Worm (Caenorhabditis elegans): ENCODE measurements around the gene Y54E2A.4.

The Y54E2A.4 gene

ce11 chrII:14785906-14786305, 31.5 kb downstream of the Y54E2A.4 start, which contains the start of gene Y54E2A.9:
TSS of gene Y54E2A.9 (minus strand) at chrII:14786006.
- no peak for TF ChIP-seq ama-1 (optimal IDR thresholded peaks at IDR 0.05)
- TF ChIP-seq mdl-1 (tag; optimal IDR thresholded peaks at IDR 0.05), result no peak
- TF ChIP-seq snpc-4 (tag; optimal IDR thresholded peaks at IDR 0.05), result no peak
- no peak for TF ChIP-seq nfya-1 (tag; optimal IDR thresholded peaks at IDR 0.05; ENCODE audit: insufficient read depth)
- no peak for TF ChIP-seq ceh-28 (tag; optimal IDR thresholded peaks at IDR 0.05)
- no peak for TF ChIP-seq tbx-2 (tag; optimal IDR thresholded peaks at IDR 0.05)

- no peak for TF ChIP-seq nhr-11 (tag; optimal IDR thresholded peaks at IDR 0.05)
- TF ChIP-seq zag-1 (tag; optimal IDR thresholded peaks at IDR 0.05), result no peak
- no peak for TF ChIP-seq ztf-11 (tag; optimal IDR thresholded peaks at IDR 0.05)
- TF ChIP-seq ZK546.5 (tag; optimal IDR thresholded peaks at IDR 0.05), result no peak
- TF ChIP-seq aly-2 (tag; optimal IDR thresholded peaks at IDR 0.05), result no peak
- no peak for TF ChIP-seq nhr-23 (tag; optimal IDR thresholded peaks at IDR 0.05)
- TF ChIP-seq sea-2 (GFP tag; optimal IDR thresholded peaks at IDR 0.05), result no peak
- TF ChIP-seq nhr-77 (tag; optimal IDR thresholded peaks at IDR 0.05), result no peak
- TF ChIP-seq ceh-28 (tag; optimal IDR thresholded peaks at IDR 0.05), result no peak
- no peak for TF ChIP-seq fkh-10 (GFP tag; optimal IDR thresholded peaks at IDR 0.05)
- no peak for TF ChIP-seq nhr-12 (tag; optimal IDR thresholded peaks at IDR 0.05)
- TF ChIP-seq nhr-25 (tag; optimal IDR thresholded peaks at IDR 0.05), result no peak
Observed at ce11 chrII:14790751-14791150, 36.3 kb downstream of the Y54E2A.4 start, which contains the start of gene Y54E2A.10. TSS of gene Y54E2A.10 (plus strand) at chrII:14791051.

- TF ChIP-seq tbx-2 (tag; optimal IDR thresholded peaks at IDR 0.05) (no peak), fos-1 (tag; optimal IDR thresholded peaks at IDR 0.05) (no peak)
Observed at ce11 chrII:14792470-14792869, 38.0 kb downstream of the Y54E2A.4 start.

ce11 chrII:14794935-14795454, 40.6 kb downstream of the Y54E2A.4 start, which contains the start of gene eif-3.B:
TSS of gene eif-3.B (plus strand) at chrII:14795404.
- TF ChIP-seq nhr-25 (tag; optimal IDR thresholded peaks at IDR 0.05) (peak; percentile 86), lsy-12 (tag; optimal IDR thresholded peaks at IDR 0.05) (peak; percentile 74), pqm-1 (tag; optimal IDR thresholded peaks at IDR 0.05) (peak; percentile 14), ZK546.5 (tag; optimal IDR thresholded peaks at IDR 0.05) (no peak), unc-62 (GFP tag; optimal IDR thresholded peaks at IDR 0.05) (no peak), skn-1 (tag; optimal IDR thresholded peaks at IDR 0.05) (peak; percentile 84), sea-2 (GFP tag; optimal IDR thresholded peaks at IDR 0.05) (no peak), jun-1 (tag; optimal IDR thresholded peaks at IDR 0.05) (peak; percentile 63), nfya-1 (tag; optimal IDR thresholded peaks at IDR 0.05; ENCODE audit: insufficient read depth) (peak; percentile 94), ceh-16 (tag; optimal IDR thresholded peaks at IDR 0.05) (no peak), aly-2 (tag; optimal IDR thresholded peaks at IDR 0.05) (no peak), mdl-1 (tag; optimal IDR thresholded peaks at IDR 0.05) (no peak), ceh-9 (tag; optimal IDR thresholded peaks at IDR 0.05) (no peak), eor-1 (tag; optimal IDR thresholded peaks at IDR 0.05) (no peak), mml-1 (tag; optimal IDR thresholded peaks at IDR 0.05) (no peak), ceh-82 (tag; optimal IDR thresholded peaks at IDR 0.05) (peak; percentile 63), nhr-11 (tag; optimal IDR thresholded peaks at IDR 0.05) (no peak), fos-1 (tag; optimal IDR thresholded peaks at IDR 0.05) (no peak), hmg-11 (tag; optimal IDR thresholded peaks at IDR 0.05) (peak; percentile 62), fkh-10 (GFP tag; optimal IDR thresholded peaks at IDR 0.05) (peak; percentile 55), egl-27 (tag; optimal IDR thresholded peaks at IDR 0.05) (no peak), nhr-12 (tag; optimal IDR thresholded peaks at IDR 0.05) (no peak), ztf-4 (tag; optimal IDR thresholded peaks at IDR 0.05) (peak; percentile 31), lin-15B (tag; optimal IDR thresholded peaks at IDR 0.05) (peak; percentile 96), daf-12 (tag; optimal IDR thresholded peaks at IDR 0.05) (no peak), R02D3.7 (tag; optimal IDR thresholded peaks at IDR 0.05) (peak; percentile 70), tbx-2 (tag; optimal IDR thresholded peaks at IDR 0.05) (peak; percentile 59), elt-2 (tag; optimal IDR thresholded peaks at IDR 0.05) (peak; percentile 60), lin-39 (tag; optimal IDR thresholded peaks at IDR 0.05) (peak; percentile 83), fkh-2 (tag; optimal IDR thresholded peaks at IDR 0.05) (no peak), pha-4 (tag; optimal IDR thresholded peaks at IDR 0.05) (peak; percentile 98), ztf-11 (tag; optimal IDR thresholded peaks at IDR 0.05) (no peak), nhr-76 (tag; optimal IDR thresholded peaks at IDR 0.05) (no peak), egl-5 (tag; optimal IDR thresholded peaks at IDR 0.05) (peak; percentile 91), ceh-28 (tag; optimal IDR thresholded peaks at IDR 0.05) (peak; percentile 89), zag-1 (tag; optimal IDR thresholded peaks at IDR 0.05) (no peak), elt-3 (tag; optimal IDR thresholded peaks at IDR 0.05) (no peak), nhr-237 (tag; optimal IDR thresholded peaks at IDR 0.05) (no peak), nhr-28 (tag; optimal IDR thresholded peaks at IDR 0.05) (no peak), nhr-43 (tag; optimal IDR thresholded peaks at IDR 0.05; ENCODE audit: poor library complexity, severe bottlenecking) (peak; percentile 91), elt-1 (tag; optimal IDR thresholded peaks at IDR 0.05) (no peak), nhr-23 (tag; optimal IDR thresholded peaks at IDR 0.05) (peak; percentile 92), ama-1 (optimal IDR thresholded peaks at IDR 0.05) (no peak), nhr-77 (tag; optimal IDR thresholded peaks at IDR 0.05) (peak; percentile 85)

All from whole organism, L3 larva.